Worm (Caenorhabditis elegans): ENCODE data around the gene glr-5.
A peak's percentile ranks its signal among the peaks of the same experiment; 100 is the strongest.

glr-5 gene

ce11 chrV:8768481-8768959 is 52.2 kb downstream of the glr-5 start, which contains the start of gene B0507.3 (continued):
- TF ChIP-seq F44E2.7 (GFP tag; IDR thresholded peaks at IDR 0.05) (no peak), nhr-42 (GFP tag; IDR thresholded peaks at IDR 0.05) (0 out of 2 replicates have a peak, but pooled peaks have one; percentile 49)

- TF ChIP-seq F26F4.8 (GFP tag; conservative IDR thresholded peaks at IDR 0.05) (no peak), ztf-11 (tag; optimal IDR thresholded peaks at IDR 0.05) (no peak), mdl-1 (tag; optimal IDR thresholded peaks at IDR 0.05) (peak in 1 of 2 experiments; percentile 37), mxl-3 (GFP tag; optimal IDR thresholded peaks at IDR 0.05) (peak; percentile 42), mep-1 (tag; optimal IDR thresholded peaks at IDR 0.05) (no peak), ama-1 (optimal IDR thresholded peaks at IDR 0.05) (no peak), D1046.2 (GFP tag; IDR thresholded peaks at IDR 0.05) (no peak), aha-1 (tag) (peak; percentile 66), T20F7.1 (GFP tag; optimal IDR thresholded peaks at IDR 0.05) (peak; percentile 26), pha-4 (GFP tag; IDR thresholded peaks at IDR 0.05) (no peak), pha-4 (tag; optimal IDR thresholded peaks at IDR 0.05) (no peak), php-3 (GFP tag; IDR thresholded peaks at IDR 0.05) (peak; percentile 66; the same call in 1 of the 2 replicates), Y105C5A.15 (GFP tag; IDR thresholded peaks at IDR 0.05) (no peak), spr-3 (GFP tag; optimal IDR thresholded peaks at IDR 0.05) (no peak), F49E8.2 (tag; optimal IDR thresholded peaks at IDR 0.05; ENCODE audit: borderline replicate concordance) (no peak), nhr-10 (tag; optimal IDR thresholded peaks at IDR 0.05) (no peak), saeg-2 (GFP tag; IDR thresholded peaks at IDR 0.05) (peak; percentile 79), hlh-11 (tag; optimal IDR thresholded peaks at IDR 0.05) (peak; percentile 84), lim-7 (GFP tag; IDR thresholded peaks at IDR 0.05) (no peak), egl-27 (tag; optimal IDR thresholded peaks at IDR 0.05) (no peak), dve-1 (tag; optimal IDR thresholded peaks at IDR 0.05; ENCODE audit: insufficient read depth) (peak; percentile 80), dmd-6 (GFP tag; IDR thresholded peaks at IDR 0.05) (peak; percentile 95), nhr-77 (tag; optimal IDR thresholded peaks at IDR 0.05) (peak; percentile 76), daf-16 (GFP tag; optimal IDR thresholded peaks at IDR 0.05) (peak in 1 of 2 experiments; percentile 12), daf-16 (tag; optimal IDR thresholded peaks at IDR 0.05) (peak; percentile 80), nhr-28 (tag; optimal IDR thresholded peaks at IDR 0.05) (peak; percentile 82), jun-1 (tag; optimal IDR thresholded peaks at IDR 0.05) (no peak), ceh-20 (GFP tag; IDR thresholded peaks at IDR 0.05) (no peak), mxl-2 (GFP tag; conservative IDR thresholded peaks at IDR 0.05) (no peak), lin-1 (GFP tag; IDR thresholded peaks at IDR 0.05) (peak; percentile 88), nhr-48 (tag; optimal IDR thresholded peaks at IDR 0.05) (peak; percentile 22), nhr-102 (tag; optimal IDR thresholded peaks at IDR 0.05) (peak; percentile 54), zfp-3 (GFP tag; conservative IDR thresholded peaks at IDR 0.05) (peak; percentile 60; the same call in 1 of the 2 replicates), duxl-1 (tag; optimal IDR thresholded peaks at IDR 0.05; ENCODE audit: poor library complexity) (no peak), tra-1 (GFP tag; IDR thresholded peaks at IDR 0.05) (peak; percentile 86), ces-1 (GFP tag; optimal IDR thresholded peaks at IDR 0.05) (no peak), pqm-1 (tag; optimal IDR thresholded peaks at IDR 0.05) (peak; percentile 74), fos-1 (tag; optimal IDR thresholded peaks at IDR 0.05) (no peak), ZK546.5 (tag; optimal IDR thresholded peaks at IDR 0.05) (no peak)
These were observed 52.9 kb downstream of the glr-5 start for ce11 chrV:8769154-8769553.

Measured in whole organism, L4 larva.